Worm (Caenorhabditis elegans) whole organism, L1 larva: ENCODE measurements around the gene ani-2.

Experiments
- ama-1 ChIP-seq: fragments of 150-350 bp; optimal IDR thresholded peaks from 2 replicates; lab custom pipeline; 2014
- ces-1 ChIP-seq: fragments of 150-350 bp; optimal IDR thresholded peaks from 2 replicates; lab custom pipeline; 2014; ENCODE audit warnings: missing biosample characterization, missing genetic modification reagents, missing genetic modification characterization
- elt-2 ChIP-seq: sonication (generic microtip); optimal IDR thresholded peaks from 2 replicates; lab custom pipeline; 2016; ENCODE audit warnings: missing genetic modification characterization, mild to moderate bottlenecking, inconsistent platforms, missing compliant biosample characterization, missing genetic modification reagents
- fos-1 ChIP-seq: fragments of 150-350 bp; optimal IDR thresholded peaks from 2 replicates; lab custom pipeline; 2014; ENCODE audit warnings: missing biosample characterization, missing genetic modification characterization
- nhr-11 ChIP-seq: fragments of 150-350 bp; optimal IDR thresholded peaks from 2 replicates; lab custom pipeline; 2014; ENCODE audit warnings: missing biosample characterization, missing genetic modification characterization
- skn-1 ChIP-seq: fragments of 150-350 bp; optimal IDR thresholded peaks from 2 replicates; lab custom pipeline; 2014; ENCODE audit warnings: missing biosample characterization, missing genetic modification characterization
- sptf-1 ChIP-seq: fragments of 150-350 bp; optimal IDR thresholded peaks from 2 replicates; lab custom pipeline; 2014; ENCODE audit warnings: missing biosample characterization, missing genetic modification characterization
- unc-30 ChIP-seq: sonication (generic microtip); optimal IDR thresholded peaks from 2 replicates; lab custom pipeline; 2017; ENCODE audit warnings: missing biosample characterization, missing genetic modification characterization

ce11 chrII:6355396-6356346, 9.5 kb downstream of the ani-2 start, which contains the start of gene C32D5.11:
- no peak for TF ChIP-seq ama-1 (lab: Kevin White, UChicago)
- TF ChIP-seq fos-1 (tag; lab: Kevin White, UChicago) = peak; percentile 35
- TF ChIP-seq elt-2 = no peak
- TF ChIP-seq sptf-1 (tag; lab: Kevin White, UChicago) = no peak
- no peak for TF ChIP-seq nhr-11 (tag; lab: Kevin White, UChicago)
- no peak for TF ChIP-seq ces-1
- TF ChIP-seq skn-1 (tag; lab: Kevin White, UChicago) = peak; percentile 54
- no peak for TF ChIP-seq unc-30
